Worm (Caenorhabditis elegans): ENCODE results near the gene srw-130.
A peak's percentile ranks its signal among the peaks of the same experiment; 100 is the strongest.

srw-130 gene

ce11 chrV:3581034-3581433, 32.3 kb upstream of the srw-130 start (continued):
- TF ChIP-seq F49E8.2 (tag; optimal IDR thresholded peaks at IDR 0.05; ENCODE audit: borderline replicate concordance) (no peak), tra-1 (GFP tag; IDR thresholded peaks at IDR 0.05) (no peak), mxl-2 (GFP tag; conservative IDR thresholded peaks at IDR 0.05) (no peak), mdl-1 (tag; optimal IDR thresholded peaks at IDR 0.05) (peak in 1 of 2 experiments; percentile 4), zfp-2 (tag; optimal IDR thresholded peaks at IDR 0.05) (no peak)

- TF ChIP-seq lin-1 (GFP tag; IDR thresholded peaks at IDR 0.05) (no peak), lsy-2 (tag; optimal IDR thresholded peaks at IDR 0.05) (no peak), dve-1 (tag; optimal IDR thresholded peaks at IDR 0.05; ENCODE audit: insufficient read depth) (no peak), D1046.2 (GFP tag; IDR thresholded peaks at IDR 0.05) (no peak), nhr-41 (GFP tag; IDR thresholded peaks at IDR 0.05) (no peak), unc-39 (tag; optimal IDR thresholded peaks at IDR 0.05) (no peak), nhr-28 (tag; optimal IDR thresholded peaks at IDR 0.05) (peak; percentile 51), hlh-11 (tag; optimal IDR thresholded peaks at IDR 0.05) (peak; percentile 16), ceh-44 (GFP tag; IDR thresholded peaks at IDR 0.05) (no peak), sdz-12 (GFP tag; optimal IDR thresholded peaks at IDR 0.05) (no peak), egl-27 (tag; optimal IDR thresholded peaks at IDR 0.05) (no peak), daf-16 (GFP tag; optimal IDR thresholded peaks at IDR 0.05) (no peak), daf-16 (tag; optimal IDR thresholded peaks at IDR 0.05) (peak; percentile 97), nhr-77 (tag; optimal IDR thresholded peaks at IDR 0.05) (no peak), dmd-6 (GFP tag; IDR thresholded peaks at IDR 0.05) (peak; percentile 30; the same call in 1 of the 2 replicates), php-3 (GFP tag; IDR thresholded peaks at IDR 0.05) (0 out of 2 replicates have a peak, but pooled peaks have one; percentile 45), nhr-111 (GFP tag; optimal IDR thresholded peaks at IDR 0.05) (no peak), pqm-1 (tag; optimal IDR thresholded peaks at IDR 0.05) (peak; percentile 50), nhr-102 (tag; optimal IDR thresholded peaks at IDR 0.05) (no peak)
Observed at ce11 chrV:3580385-3580784, 31.7 kb upstream of the srw-130 start.

- TF ChIP-seq cey-2 (tag; optimal IDR thresholded peaks at IDR 0.05; ENCODE audit: borderline replicate concordance, insufficient read depth): no peak
- no peak for TF ChIP-seq D1046.2 (GFP tag; IDR thresholded peaks at IDR 0.05)
- no peak for TF ChIP-seq vab-7 (GFP tag; IDR thresholded peaks at IDR 0.05)
- TF ChIP-seq ceh-20 (GFP tag; IDR thresholded peaks at IDR 0.05): 0 out of 2 replicates have a peak, but pooled peaks have one; percentile 10
- TF ChIP-seq lin-13 (GFP tag; optimal IDR thresholded peaks at IDR 0.05): peak; percentile 82
- TF ChIP-seq attf-4 (tag; optimal IDR thresholded peaks at IDR 0.05): no peak
- peak; percentile 34; the same call in 1 of the 2 replicates for TF ChIP-seq tra-1 (GFP tag; IDR thresholded peaks at IDR 0.05)
- TF ChIP-seq nhr-41 (GFP tag; IDR thresholded peaks at IDR 0.05): no peak
- peak; percentile 34 for TF ChIP-seq dve-1 (tag; optimal IDR thresholded peaks at IDR 0.05; ENCODE audit: insufficient read depth)
- peak in 1 of 2 experiments; percentile 34 for TF ChIP-seq daf-16 (GFP tag; optimal IDR thresholded peaks at IDR 0.05)
- TF ChIP-seq daf-16 (tag; optimal IDR thresholded peaks at IDR 0.05): peak; percentile 72
- TF ChIP-seq arid-1 (GFP tag; conservative IDR thresholded peaks at IDR 0.05): no peak
- TF ChIP-seq lin-1 (GFP tag; IDR thresholded peaks at IDR 0.05): no peak
- no peak for TF ChIP-seq Y5F2A.4 (GFP tag; optimal IDR thresholded peaks at IDR 0.05)
- TF ChIP-seq hmg-1.1 (GFP tag; IDR thresholded peaks at IDR 0.05): peak; percentile 23; the same call in 1 of the 2 replicates
- TF ChIP-seq ceh-32 (tag; optimal IDR thresholded peaks at IDR 0.05; ENCODE audit: poor library complexity): no peak
- TF ChIP-seq nhr-25 (tag; optimal IDR thresholded peaks at IDR 0.05; ENCODE audit: borderline replicate concordance, insufficient read depth): no peak
- no peak for TF ChIP-seq zag-1 (tag; optimal IDR thresholded peaks at IDR 0.05)
- no peak for TF ChIP-seq egl-27 (tag; optimal IDR thresholded peaks at IDR 0.05)
- TF ChIP-seq spr-3 (GFP tag; optimal IDR thresholded peaks at IDR 0.05): no peak
- TF ChIP-seq ceh-44 (GFP tag; IDR thresholded peaks at IDR 0.05): no peak
- peak; percentile 20 to 55 for TF ChIP-seq mdl-1 (tag; optimal IDR thresholded peaks at IDR 0.05)
- TF ChIP-seq nhr-10 (tag; optimal IDR thresholded peaks at IDR 0.05): peak; percentile 69
- TF ChIP-seq php-3 (GFP tag; IDR thresholded peaks at IDR 0.05): no peak
- TF ChIP-seq ctbp-1 (GFP tag; IDR thresholded peaks at IDR 0.05): no peak
- TF ChIP-seq dpl-1 (GFP tag; optimal IDR thresholded peaks at IDR 0.05): peak; percentile 66
- no peak for TF ChIP-seq F26F4.8 (GFP tag; conservative IDR thresholded peaks at IDR 0.05)
- TF ChIP-seq snpc-1.2 (GFP tag; IDR thresholded peaks at IDR 0.05): no peak
- peak; percentile 24; the same call in 1 of the 2 replicates for TF ChIP-seq lin-38 (GFP tag; IDR thresholded peaks at IDR 0.05)
- TF ChIP-seq zip-11 (GFP tag; IDR thresholded peaks at IDR 0.05): no peak
- TF ChIP-seq mxl-2 (GFP tag; conservative IDR thresholded peaks at IDR 0.05): no peak
- no peak for TF ChIP-seq F44E2.7 (GFP tag; IDR thresholded peaks at IDR 0.05)
- no peak for TF ChIP-seq madf-9 (GFP tag; conservative IDR thresholded peaks at IDR 0.05)
- TF ChIP-seq lin-39 (tag; optimal IDR thresholded peaks at IDR 0.05): no peak
Observed at ce11 chrV:3579795-3580194, 31.1 kb upstream of the srw-130 start.

All from whole organism, L4 larva.